Fruit fly (Drosophila melanogaster) whole organism, embryonic: Measurements from ENCODE around the gene CG6923.
A peak's percentile ranks its signal among the peaks of the same experiment; 100 is the strongest.

ENCODE experiments used
- Abd-B ChIP-seq: fragments of 200-800 bp; sonication (Bioruptor generic); optimal IDR thresholded peaks from 2 replicates; lab custom pipeline; 2018; ENCODE audit warnings: missing biosample characterization, mild to moderate bottlenecking, missing genetic modification characterization, moderate library complexity
- CG10366 ChIP-seq: fragments of 200-800 bp; sonication (Bioruptor generic); IDR thresholded peaks from 2 replicates; pipeline ENCODE4 v1.3.6; 2022; ENCODE audit warnings: missing biosample characterization, missing genetic modification characterization
- CG10565 ChIP-seq: fragments of 200-800 bp; sonication (Bioruptor generic); optimal IDR thresholded peaks from 3 replicates; lab custom pipeline; 2016; ENCODE audit warnings: missing biosample characterization, mild to moderate bottlenecking, missing genetic modification characterization
- CG11695 ChIP-seq: fragments of 200-800 bp; sonication (Bioruptor generic); IDR thresholded peaks from 3 replicates; pipeline ENCODE4 v1.3.6; 2022; ENCODE audit warnings: missing biosample characterization, missing genetic modification characterization
- CG11723 ChIP-seq: fragments of 200-800 bp; sonication (Bioruptor generic); optimal IDR thresholded peaks from 2 replicates; lab custom pipeline; 2017; ENCODE audit warnings: missing biosample characterization, mild to moderate bottlenecking, missing genetic modification characterization
- CG13424 ChIP-seq: fragments of 200-800 bp; sonication (Bioruptor generic); optimal IDR thresholded peaks from 2 replicates; lab custom pipeline; 2019; ENCODE audit warnings: missing biosample characterization, mild to moderate bottlenecking, missing genetic modification characterization, moderate library complexity
- CG14441 ChIP-seq: fragments of 200-800 bp; sonication (Bioruptor generic); IDR thresholded peaks from 2 replicates; pipeline ENCODE4 v1.3.6; 2022; ENCODE audit warnings: missing biosample characterization, missing genetic modification characterization
- CG14860 ChIP-seq: fragments of 200-800 bp; sonication (Bioruptor generic); IDR thresholded peaks from 3 replicates; pipeline ENCODE4 v1.3.6; 2022; ENCODE audit warnings: missing biosample characterization, missing genetic modification characterization; ENCODE audit not compliant: partially characterized antibody
- CG16779 ChIP-seq: fragments of 200-800 bp; sonication (Bioruptor generic); IDR thresholded peaks from 2 replicates; pipeline ENCODE4 v1.3.6; 2022; ENCODE audit warnings: missing biosample characterization, missing genetic modification characterization
- CG17568 ChIP-seq: fragments of 200-800 bp; sonication (Bioruptor generic); optimal IDR thresholded peaks from 2 replicates; lab custom pipeline; 2018; ENCODE audit warnings: missing biosample characterization, mild to moderate bottlenecking, missing genetic modification characterization, moderate library complexity
- CG2120 ChIP-seq: fragments of 200-800 bp; sonication (Bioruptor generic); optimal IDR thresholded peaks from 3 replicates; lab custom pipeline; 2016; ENCODE audit warnings: missing biosample characterization, missing genetic modification characterization
- CG30020 ChIP-seq: fragments of 200-800 bp; optimal IDR thresholded peaks from 2 replicates; lab custom pipeline; 2019; ENCODE audit warnings: missing biosample characterization, mild to moderate bottlenecking, missing genetic modification characterization, moderate library complexity
- CG3847 ChIP-seq: fragments of 200-800 bp; sonication (Bioruptor generic); IDR thresholded peaks from 2 replicates; pipeline ENCODE4 v1.3.6; 2022; ENCODE audit warnings: missing biosample characterization, missing genetic modification characterization
- CG42726 ChIP-seq: fragments of 200-800 bp; sonication (Bioruptor generic); IDR thresholded peaks from 2 replicates; pipeline ENCODE4 v1.3.6; 2022; ENCODE audit warnings: missing biosample characterization, missing genetic modification characterization; ENCODE audit not compliant: partially characterized antibody
- CG4730 ChIP-seq: fragments of 200-800 bp; sonication (Bioruptor generic); IDR thresholded peaks from 2 replicates; pipeline ENCODE4 v1.3.6; 2022; ENCODE audit warnings: missing biosample characterization, missing genetic modification characterization
- CG5180 ChIP-seq: fragments of 200-800 bp; sonication (Bioruptor generic); optimal IDR thresholded peaks from 3 replicates; lab custom pipeline; 2017; ENCODE audit warnings: missing biosample characterization, missing genetic modification characterization, mild to moderate bottlenecking, moderate library complexity, missing genetic modification reagents
- CG5245 ChIP-seq: fragments of 200-800 bp; sonication (Bioruptor generic); optimal IDR thresholded peaks from 3 replicates; lab custom pipeline; 2016; ENCODE audit warnings: missing biosample characterization, missing genetic modification characterization
- CG6654 ChIP-seq: fragments of 200-800 bp; sonication (Bioruptor generic); optimal IDR thresholded peaks from 2 replicates; lab custom pipeline; 2017; ENCODE audit warnings: missing biosample characterization, mild to moderate bottlenecking, missing genetic modification characterization
- CG7357 ChIP-seq: fragments of 200-800 bp; sonication (Bioruptor generic); IDR thresholded peaks from 3 replicates; pipeline ENCODE4 v1.3.6; 2022; ENCODE audit warnings: missing biosample characterization, missing genetic modification characterization
- CG7963 ChIP-seq: fragments of 200-800 bp; sonication (Bioruptor generic); IDR thresholded peaks from 3 replicates; pipeline ENCODE4 v1.3.6; 2022; ENCODE audit warnings: missing biosample characterization, missing genetic modification characterization; ENCODE audit not compliant: partially characterized antibody
- CG7987 ChIP-seq: fragments of 200-800 bp; sonication (Bioruptor generic); optimal IDR thresholded peaks from 2 replicates; lab custom pipeline; 2018; ENCODE audit warnings: missing biosample characterization, mild to moderate bottlenecking, missing genetic modification characterization, moderate library complexity
- CkIIα-i1 ChIP-seq: fragments of 200-800 bp; sonication (Bioruptor generic); IDR thresholded peaks from 2 replicates; pipeline ENCODE4 v1.3.6; 2022; ENCODE audit warnings: missing biosample characterization, missing genetic modification characterization
- Deaf1 ChIP-seq: fragments of 200-800 bp; optimal IDR thresholded peaks from 3 replicates; lab custom pipeline; 2019; ENCODE audit warnings: missing biosample characterization, mild to moderate bottlenecking, missing genetic modification characterization, moderate library complexity
- Ets97D ChIP-seq: fragments of 200-800 bp; sonication (Bioruptor generic); optimal IDR thresholded peaks from 3 replicates; lab custom pipeline; 2016; ENCODE audit warnings: missing biosample characterization, missing genetic modification characterization
- H15 ChIP-seq: fragments of 200-800 bp; sonication (Bioruptor generic); IDR thresholded peaks from 3 replicates; pipeline ENCODE4 v1.3.6; 2022; ENCODE audit warnings: missing biosample characterization, missing genetic modification characterization
- HHEX ChIP-seq: fragments of 200-800 bp; sonication (Bioruptor generic); optimal IDR thresholded peaks from 3 replicates; lab custom pipeline; 2017; ENCODE audit warnings: missing biosample characterization, mild to moderate bottlenecking, missing genetic modification characterization, missing genetic modification reagents
- HLHmδ ChIP-seq: fragments of 200-800 bp; sonication (Bioruptor generic); optimal IDR thresholded peaks from 2 replicates; lab custom pipeline; 2018; ENCODE audit warnings: missing biosample characterization, mild to moderate bottlenecking, missing genetic modification characterization, moderate library complexity
- Hmx ChIP-seq: fragments of 200-800 bp; sonication (Bioruptor generic); optimal IDR thresholded peaks from 2 replicates; lab custom pipeline; 2016; ENCODE audit warnings: missing biosample characterization, missing genetic modification characterization
- Hr3 ChIP-seq: fragments of 200-800 bp; sonication (Bioruptor generic); optimal IDR thresholded peaks from 3 replicates; lab custom pipeline; 2016; ENCODE audit warnings: missing biosample characterization, missing genetic modification characterization
- Hr51 ChIP-seq, 2 experiments: fragments of 200-800 bp; sonication (Bioruptor generic); optimal IDR thresholded peaks; 2 replicates in 1 of 2; 3 replicates in 1 of 2; lab custom pipeline; 2016 to 2018; ENCODE audit warnings: missing biosample characterization in 2 of 2, missing genetic modification characterization in 2 of 2, mild to moderate bottlenecking in 1 of 2, moderate library complexity in 1 of 2
- Med ChIP-seq: fragments of 200-800 bp; sonication (Bioruptor generic); peaks from one replicate; lab custom pipeline; 2016; ENCODE audit warnings: missing biosample characterization, missing genetic modification characterization, mild to moderate bottlenecking, inconsistent platforms, moderate library complexity
- Six4 ChIP-seq: fragments of 200-800 bp; sonication (Bioruptor generic); optimal IDR thresholded peaks from 2 replicates; lab custom pipeline; 2016; ENCODE audit warnings: missing biosample characterization, missing genetic modification characterization
- Taf1 ChIP-seq: fragments of 200-800 bp; sonication (Bioruptor generic); IDR thresholded peaks from 2 replicates; pipeline ENCODE4 v1.3.6; 2022; ENCODE audit warnings: missing biosample characterization, missing genetic modification characterization
- Tbp ChIP-seq: fragments of >200 bp; optimal IDR thresholded peaks from 2 replicates; lab custom pipeline; 2018; ENCODE audit warnings: missing biosample characterization, missing genetic modification characterization
- YL-1 ChIP-seq: fragments of 200-800 bp; sonication (Bioruptor generic); optimal IDR thresholded peaks from 3 replicates; lab custom pipeline; 2017; ENCODE audit warnings: missing biosample characterization, mild to moderate bottlenecking, missing genetic modification characterization
- ac ChIP-seq: fragments of 200-800 bp; sonication (Bioruptor generic); optimal IDR thresholded peaks from 3 replicates; lab custom pipeline; 2017; ENCODE audit warnings: missing biosample characterization, mild to moderate bottlenecking, missing genetic modification characterization
- br ChIP-seq: fragments of >200 bp; optimal IDR thresholded peaks from 2 replicates; lab custom pipeline; 2017
- dati ChIP-seq: fragments of 200-800 bp; sonication (Bioruptor generic); IDR thresholded peaks from 2 replicates; pipeline ENCODE4 v1.3.6; 2022; ENCODE audit warnings: missing biosample characterization, missing genetic modification characterization
- dpn ChIP-seq, 2 experiments: fragments of 200-800 bp; sonication (Bioruptor generic); optimal IDR thresholded peaks; 3 replicates each; lab custom pipeline; 2016; ENCODE audit warnings: missing biosample characterization in 2 of 2, missing genetic modification characterization in 2 of 2
- fd102C ChIP-seq: fragments of 200-800 bp; sonication (Bioruptor generic); optimal IDR thresholded peaks from 2 replicates; lab custom pipeline; 2018; ENCODE audit warnings: missing biosample characterization, mild to moderate bottlenecking, missing genetic modification characterization, moderate library complexity
- fd3F ChIP-seq: fragments of 200-800 bp; sonication (Bioruptor generic); optimal IDR thresholded peaks from 2 replicates; lab custom pipeline; 2018; ENCODE audit warnings: missing biosample characterization, mild to moderate bottlenecking, missing genetic modification characterization, moderate library complexity
- fru ChIP-seq: fragments of >200 bp; optimal IDR thresholded peaks from 2 replicates; lab custom pipeline; 2017
- gem ChIP-seq: fragments of 200-800 bp; sonication (Bioruptor generic); optimal IDR thresholded peaks from 2 replicates; lab custom pipeline; 2019; ENCODE audit warnings: missing biosample characterization, mild to moderate bottlenecking, missing genetic modification characterization, moderate library complexity
- hth ChIP-seq: fragments of >200 bp; optimal IDR thresholded peaks from 2 replicates; lab custom pipeline; 2017; ENCODE audit warnings: inconsistent platforms
- inv ChIP-seq: fragments of 200-800 bp; sonication (Bioruptor generic); IDR thresholded peaks from 2 replicates; pipeline ENCODE4 v1.3.6; 2022; ENCODE audit warnings: missing biosample characterization, missing genetic modification characterization; ENCODE audit not compliant: partially characterized antibody
- mld ChIP-seq: fragments of 200-800 bp; sonication (Bioruptor generic); IDR thresholded peaks from 3 replicates; pipeline ENCODE4 v1.3.6; 2022; ENCODE audit warnings: missing biosample characterization, missing genetic modification characterization; ENCODE audit not compliant: partially characterized antibody
- odd ChIP-seq: fragments of 200-800 bp; sonication (Bioruptor generic); optimal IDR thresholded peaks from 2 replicates; lab custom pipeline; 2017; ENCODE audit warnings: missing biosample characterization, mild to moderate bottlenecking, missing genetic modification characterization
- pzg ChIP-seq: fragments of 200-800 bp; sonication (Bioruptor generic); optimal IDR thresholded peaks from 3 replicates; lab custom pipeline; 2018; ENCODE audit warnings: missing biosample characterization, mild to moderate bottlenecking, missing genetic modification characterization, moderate library complexity
- slou ChIP-seq: fragments of 200-800 bp; sonication (Bioruptor generic); optimal IDR thresholded peaks from 3 replicates; lab custom pipeline; 2016; ENCODE audit warnings: missing biosample characterization, missing genetic modification characterization
- slp2 ChIP-seq: fragments of 200-800 bp; sonication (Bioruptor generic); optimal IDR thresholded peaks from 2 replicates; lab custom pipeline; 2016; ENCODE audit warnings: missing biosample characterization, missing genetic modification characterization
- ssp ChIP-seq: fragments of 200-800 bp; sonication (Bioruptor generic); IDR thresholded peaks from 2 replicates; pipeline ENCODE4 v1.3.6; 2022; ENCODE audit warnings: missing biosample characterization, missing genetic modification characterization
- trem ChIP-seq: fragments of 200-800 bp; optimal IDR thresholded peaks from 3 replicates; lab custom pipeline; 2019; ENCODE audit warnings: missing biosample characterization, mild to moderate bottlenecking, missing genetic modification characterization, moderate library complexity

CG6923 gene

dm6 chr3R:11735337-11735736, 14.5 kb downstream of the CG6923 start, which contains the start of gene CG14721 (continued):
- TF ChIP-seq CG7987 (GFP tag; lab: Kevin White, UChicago) (no peak), slp2 (GFP tag; lab: Kevin White, UChicago) (no peak), CG3847 (peak; percentile 66), CG17568 (no peak), dpn (GFP tag; optimal IDR thresholded peaks at IDR 0.05; lab: Kevin White, UChicago) (no peak), Abd-B (no peak), Deaf1 (no peak), hth (lab: Kevin White, UChicago) (no peak), gem (tag; lab: Kevin White, UChicago) (no peak), ac (no peak), CG4730 (no peak), YL-1 (GFP tag; lab: Kevin White, UChicago) (peak; percentile 31), HLHmδ (no peak), ssp (GFP tag; lab: Robert Waterston, UW) (peak; percentile 30; the same call in 1 of the 2 replicates), Tbp (GFP tag; lab: Kevin White, UChicago) (no peak), CG10366 (GFP tag; lab: Robert Waterston, UW) (no peak), CG5245 (GFP tag; lab: Kevin White, UChicago) (no peak), CG42726 (GFP tag; lab: Robert Waterston, UW) (no peak), Med (peak; percentile 88), dati (GFP tag; lab: Robert Waterston, UW) (no peak), HHEX (GFP tag; lab: Kevin White, UChicago) (no peak), br (lab: Kevin White, UChicago) (no peak), CG2120 (no peak), CG11695 (GFP tag; lab: Robert Waterston, UW) (0 out of 3 replicates have a peak, but pooled peaks have one; percentile 32), CG11723 (no peak), CG5180 (GFP tag; lab: Kevin White, UChicago) (no peak), H15 (GFP tag; lab: Robert Waterston, UW) (no peak), CG7963 (GFP tag; lab: Robert Waterston, UW) (no peak), CG14441 (GFP tag; lab: Robert Waterston, UW) (no peak), odd (GFP tag; lab: Kevin White, UChicago) (no peak), mld (no peak), Hmx (no peak), Hr3 (GFP tag; lab: Kevin White, UChicago) (no peak), fd3F (GFP tag; lab: Kevin White, UChicago) (no peak), CG13424 (no peak), fru (lab: Kevin White, UChicago) (no peak), slou (GFP tag; lab: Kevin White, UChicago) (no peak), Taf1 (no peak), CG30020 (tag; lab: Kevin White, UChicago) (no peak), Ets97D (peak; percentile 72), CG10565 (GFP tag; lab: Kevin White, UChicago) (no peak), CG7357 (GFP tag; lab: Robert Waterston, UW) (no peak), inv (GFP tag; lab: Robert Waterston, UW) (peak; percentile 23; the same call in 1 of the 2 replicates), Six4 (GFP tag; lab: Kevin White, UChicago) (no peak), CG6654 (no peak), CG14860 (GFP tag; lab: Robert Waterston, UW) (no peak), CG16779 (no peak), fd102C (GFP tag; lab: Kevin White, UChicago) (no peak), Hr51 (GFP tag; optimal IDR thresholded peaks at IDR 0.05; lab: Kevin White, UChicago) (peak in 1 of 2 experiments; percentile 14), trem (tag; lab: Kevin White, UChicago) (peak; percentile 99), CkIIα-i1 (GFP tag; lab: Robert Waterston, UW) (no peak), pzg (GFP tag; lab: Kevin White, UChicago) (peak; percentile 77)
